Worm (Caenorhabditis elegans) whole organism, L3 larva: Measurements from ENCODE around the gene znf-598.

Experiments
- R02D3.7 ChIP-seq: fragments of 150-350 bp; optimal IDR thresholded peaks from 2 replicates; lab custom pipeline; 2014; ENCODE audit warnings: missing biosample characterization, missing genetic modification characterization
- ZK546.5 ChIP-seq: sonication (generic microtip); optimal IDR thresholded peaks from 2 replicates; lab custom pipeline; 2017; ENCODE audit warnings: missing biosample characterization, missing genetic modification characterization
- aly-2 ChIP-seq: fragments of 150-350 bp; optimal IDR thresholded peaks from 2 replicates; lab custom pipeline; 2014; ENCODE audit warnings: missing biosample characterization, missing genetic modification characterization
- ama-1 ChIP-seq: fragments of 150-350 bp; optimal IDR thresholded peaks from 2 replicates; lab custom pipeline; 2018
- ceh-16 ChIP-seq: sonication (generic microtip); optimal IDR thresholded peaks from 2 replicates; lab custom pipeline; 2017; ENCODE audit warnings: missing biosample characterization, missing genetic modification characterization
- ceh-28 ChIP-seq: fragments of 150-350 bp; optimal IDR thresholded peaks from 2 replicates; lab custom pipeline; 2014; ENCODE audit warnings: missing biosample characterization, missing genetic modification reagents, missing genetic modification characterization
- ceh-82 ChIP-seq: fragments of 150-350 bp; optimal IDR thresholded peaks from 2 replicates; lab custom pipeline; 2014; ENCODE audit warnings: missing biosample characterization, missing genetic modification characterization
- daf-12 ChIP-seq: fragments of 150-350 bp; optimal IDR thresholded peaks from 2 replicates; lab custom pipeline; 2014; ENCODE audit warnings: missing biosample characterization, missing genetic modification reagents, missing genetic modification characterization
- egl-27 ChIP-seq: sonication (generic microtip); optimal IDR thresholded peaks from 4 replicates; lab custom pipeline; 2017; ENCODE audit warnings: missing biosample characterization, missing genetic modification reagents, missing genetic modification characterization
- egl-5 ChIP-seq: fragments of 150-350 bp; optimal IDR thresholded peaks from 2 replicates; lab custom pipeline; 2017; ENCODE audit warnings: missing biosample characterization, missing genetic modification reagents, missing genetic modification characterization, inconsistent platforms
- elt-1 ChIP-seq: fragments of 150-350 bp; optimal IDR thresholded peaks from 2 replicates; lab custom pipeline; 2014; ENCODE audit warnings: missing biosample characterization, missing genetic modification characterization
- elt-2 ChIP-seq: sonication (generic microtip); optimal IDR thresholded peaks from 2 replicates; lab custom pipeline; 2016; ENCODE audit warnings: missing genetic modification reagents, mild to moderate bottlenecking, missing genetic modification characterization, missing compliant biosample characterization
- elt-3 ChIP-seq, 3 experiments: fragments of 150-350 bp in 1 of 3; sonication (generic microtip) in 2 of 3; optimal IDR thresholded peaks; 2 replicates in 2 of 3; 4 replicates in 1 of 3; lab custom pipeline; 2014 to 2017; ENCODE audit warnings: missing biosample characterization in 3 of 3, missing genetic modification characterization in 3 of 3
- eor-1 ChIP-seq, 2 experiments: fragments of 150-350 bp; optimal IDR thresholded peaks; 2 replicates each; lab custom pipeline; 2014 to 2018; ENCODE audit warnings: missing biosample characterization in 2 of 2, missing genetic modification characterization in 2 of 2
- fkh-10 ChIP-seq: sonication (generic microtip); optimal IDR thresholded peaks from 2 replicates; lab custom pipeline; 2017; ENCODE audit warnings: missing biosample characterization, missing genetic modification reagents, missing genetic modification characterization
- fkh-2 ChIP-seq: fragments of 150-350 bp; optimal IDR thresholded peaks from 2 replicates; lab custom pipeline; 2014; ENCODE audit warnings: missing biosample characterization, missing genetic modification reagents, missing genetic modification characterization
- fos-1 ChIP-seq: fragments of 150-350 bp; optimal IDR thresholded peaks from 2 replicates; lab custom pipeline; 2014; ENCODE audit warnings: missing biosample characterization, missing genetic modification characterization
- hmg-11 ChIP-seq: sonication (generic microtip); optimal IDR thresholded peaks from 2 replicates; lab custom pipeline; 2016; ENCODE audit warnings: missing genetic modification characterization, missing compliant biosample characterization
- jun-1 ChIP-seq: fragments of 150-350 bp; optimal IDR thresholded peaks from 2 replicates; lab custom pipeline; 2014; ENCODE audit warnings: missing biosample characterization, missing genetic modification reagents, missing genetic modification characterization
- lin-15B ChIP-seq: fragments of 150-350 bp; optimal IDR thresholded peaks from 2 replicates; lab custom pipeline; 2014; ENCODE audit warnings: missing biosample characterization, missing genetic modification characterization
- lin-39 ChIP-seq: fragments of 150-350 bp; optimal IDR thresholded peaks from 2 replicates; lab custom pipeline; 2018; ENCODE audit warnings: missing biosample characterization, missing genetic modification reagents, missing genetic modification characterization
- lsy-12 ChIP-seq: sonication (generic microtip); optimal IDR thresholded peaks from 2 replicates; lab custom pipeline; 2016; ENCODE audit warnings: mild to moderate bottlenecking, missing genetic modification characterization, missing compliant biosample characterization
- mdl-1 ChIP-seq: fragments of 150-350 bp; optimal IDR thresholded peaks from 2 replicates; lab custom pipeline; 2014; ENCODE audit warnings: missing biosample characterization, missing genetic modification characterization
- mml-1 ChIP-seq: fragments of 150-350 bp; sonication (generic microtip); optimal IDR thresholded peaks from 3 replicates; lab custom pipeline; 2014; ENCODE audit warnings: missing biosample characterization, missing genetic modification characterization
- nfya-1 ChIP-seq: sonication (generic microtip); optimal IDR thresholded peaks from 2 replicates; lab custom pipeline; 2017; ENCODE audit warnings: missing genetic modification characterization, mild to moderate bottlenecking, missing compliant biosample characterization, antibody characterized with exemption, moderate library complexity; ENCODE audit not compliant: insufficient read depth
- nhr-11 ChIP-seq: fragments of 150-350 bp; optimal IDR thresholded peaks from 2 replicates; lab custom pipeline; 2014; ENCODE audit warnings: missing biosample characterization, missing genetic modification characterization
- nhr-12 ChIP-seq: fragments of 150-350 bp; optimal IDR thresholded peaks from 2 replicates; lab custom pipeline; 2014; ENCODE audit warnings: missing biosample characterization, missing genetic modification characterization
- nhr-23 ChIP-seq: fragments of 150-350 bp; optimal IDR thresholded peaks from 2 replicates; lab custom pipeline; 2014; ENCODE audit warnings: missing biosample characterization, missing genetic modification reagents, missing genetic modification characterization
- nhr-237 ChIP-seq: fragments of 150-350 bp; optimal IDR thresholded peaks from 2 replicates; lab custom pipeline; 2014; ENCODE audit warnings: missing biosample characterization, missing genetic modification characterization
- nhr-25 ChIP-seq: sonication (generic microtip); optimal IDR thresholded peaks from 2 replicates; lab custom pipeline; 2017; ENCODE audit warnings: missing biosample characterization, missing genetic modification characterization
- nhr-28 ChIP-seq: fragments of 150-350 bp; optimal IDR thresholded peaks from 2 replicates; lab custom pipeline; 2014; ENCODE audit warnings: missing biosample characterization, missing genetic modification characterization
- nhr-43 ChIP-seq: sonication (generic microtip); optimal IDR thresholded peaks from 2 replicates; lab custom pipeline; 2016; ENCODE audit warnings: mild to moderate bottlenecking, missing genetic modification characterization, missing compliant biosample characterization; ENCODE audit not compliant: poor library complexity, severe bottlenecking
- nhr-67 ChIP-seq: fragments of 150-350 bp; optimal IDR thresholded peaks from 2 replicates; lab custom pipeline; 2014; ENCODE audit warnings: missing biosample characterization, missing genetic modification characterization
- nhr-76 ChIP-seq: fragments of 150-350 bp; sonication (generic microtip); optimal IDR thresholded peaks from 5 replicates; lab custom pipeline; 2014; ENCODE audit warnings: missing biosample characterization, missing genetic modification characterization
- nhr-77 ChIP-seq: fragments of 150-350 bp; optimal IDR thresholded peaks from 2 replicates; lab custom pipeline; 2014; ENCODE audit warnings: missing biosample characterization, missing genetic modification characterization
- pha-4 ChIP-seq: fragments of 150-350 bp; optimal IDR thresholded peaks from 2 replicates; lab custom pipeline; 2014; ENCODE audit warnings: missing biosample characterization, missing genetic modification reagents, missing genetic modification characterization
- pqm-1 ChIP-seq: fragments of 150-350 bp; optimal IDR thresholded peaks from 2 replicates; lab custom pipeline; 2017; ENCODE audit warnings: missing biosample characterization, missing genetic modification characterization, inconsistent platforms
- sea-2 ChIP-seq: fragments of 150-350 bp; sonication (generic microtip); optimal IDR thresholded peaks from 4 replicates; lab custom pipeline; 2014; ENCODE audit warnings: missing biosample characterization, missing genetic modification reagents, missing genetic modification characterization
- skn-1 ChIP-seq: fragments of 150-350 bp; optimal IDR thresholded peaks from 2 replicates; lab custom pipeline; 2014; ENCODE audit warnings: missing biosample characterization, missing genetic modification characterization
- snpc-4 ChIP-seq: fragments of 150-350 bp; optimal IDR thresholded peaks from 2 replicates; lab custom pipeline; 2014; ENCODE audit warnings: missing biosample characterization, missing genetic modification characterization
- tbx-2 ChIP-seq: sonication (generic microtip); optimal IDR thresholded peaks from 2 replicates; lab custom pipeline; 2016; ENCODE audit warnings: mild to moderate bottlenecking, missing genetic modification characterization, missing compliant biosample characterization
- unc-39 ChIP-seq: sonication (generic microtip); optimal IDR thresholded peaks from 4 replicates; lab custom pipeline; 2017; ENCODE audit warnings: missing biosample characterization, missing genetic modification characterization
- unc-62 ChIP-seq: fragments of 150-350 bp; sonication (generic microtip); optimal IDR thresholded peaks from 4 replicates; lab custom pipeline; 2014; ENCODE audit warnings: missing biosample characterization, missing genetic modification reagents, missing genetic modification characterization
- zag-1 ChIP-seq: fragments of 150-350 bp; optimal IDR thresholded peaks from 2 replicates; lab custom pipeline; 2014; ENCODE audit warnings: missing biosample characterization, missing genetic modification characterization
- ztf-11 ChIP-seq: fragments of 150-350 bp; optimal IDR thresholded peaks from 2 replicates; lab custom pipeline; 2014; ENCODE audit warnings: missing biosample characterization, missing genetic modification characterization
- ztf-4 ChIP-seq: fragments of 150-350 bp; optimal IDR thresholded peaks from 2 replicates; lab custom pipeline; 2014; ENCODE audit warnings: missing biosample characterization, missing genetic modification characterization

Gene znf-598

ce11 chrII:7057860-7058259, 32.3 kb downstream of the znf-598 start, which contains the start of gene cth-2:
cth-2 (minus strand) TSS chrII:7057960.
- TF ChIP-seq fkh-2 (tag; lab: Kevin White, UChicago) (no peak), nhr-237 (tag; lab: Kevin White, UChicago) (no peak), pha-4 (tag; lab: Kevin White, UChicago) (peak; percentile 9), nhr-11 (tag; lab: Kevin White, UChicago) (peak; percentile 9), ama-1 (lab: Kevin White, UChicago) (no peak), aly-2 (tag; lab: Kevin White, UChicago) (no peak), nhr-28 (tag; lab: Kevin White, UChicago) (no peak), nhr-23 (no peak), fos-1 (tag; lab: Kevin White, UChicago) (no peak), ceh-16 (tag; lab: Kevin White, UChicago) (no peak), ztf-11 (tag; lab: Kevin White, UChicago) (no peak), snpc-4 (tag; lab: Kevin White, UChicago) (no peak), pqm-1 (tag; lab: Kevin White, UChicago) (no peak), jun-1 (tag; lab: Kevin White, UChicago) (no peak), elt-2 (tag; lab: Kevin White, UChicago) (peak; percentile 21), mml-1 (tag; lab: Kevin White, UChicago) (no peak)
- TF ChIP-seq, all 47 proteins: peak for 3

- TF ChIP-seq mdl-1 (peak; percentile 60), nhr-43 (tag; lab: Kevin White, UChicago) (peak; percentile 48), elt-3 (tag; optimal IDR thresholded peaks at IDR 0.05; lab: Kevin White, UChicago) (peak in 1 of 3 experiments; percentile 76), nhr-76 (no peak), ama-1 (lab: Kevin White, UChicago) (no peak), nfya-1 (tag; lab: Kevin White, UChicago) (peak; percentile 32), jun-1 (tag; lab: Kevin White, UChicago) (peak; percentile 46), pha-4 (tag; lab: Kevin White, UChicago) (no peak), elt-1 (tag; lab: Kevin White, UChicago) (no peak), mml-1 (tag; lab: Kevin White, UChicago) (no peak), hmg-11 (tag; lab: Kevin White, UChicago) (no peak), nhr-12 (tag; lab: Kevin White, UChicago) (no peak), fkh-10 (GFP tag; lab: Kevin White, UChicago) (no peak), ceh-28 (tag; lab: Kevin White, UChicago) (peak; percentile 27), ztf-11 (tag; lab: Kevin White, UChicago) (no peak), tbx-2 (tag; lab: Kevin White, UChicago) (no peak), nhr-11 (tag; lab: Kevin White, UChicago) (no peak), nhr-28 (tag; lab: Kevin White, UChicago) (no peak), ceh-16 (tag; lab: Kevin White, UChicago) (no peak), daf-12 (tag; lab: Kevin White, UChicago) (no peak), egl-27 (no peak), ceh-82 (tag; lab: Kevin White, UChicago) (no peak), lin-39 (tag; lab: Kevin White, UChicago) (no peak), nhr-237 (tag; lab: Kevin White, UChicago) (no peak), eor-1 (tag; optimal IDR thresholded peaks at IDR 0.05; lab: Kevin White, UChicago) (no peak), zag-1 (no peak), nhr-67 (tag; lab: Kevin White, UChicago) (no peak), ZK546.5 (no peak), skn-1 (peak; percentile 53), fkh-2 (tag; lab: Kevin White, UChicago) (no peak), unc-39 (tag; lab: Kevin White, UChicago) (no peak), fos-1 (tag; lab: Kevin White, UChicago) (no peak), pqm-1 (tag; lab: Kevin White, UChicago) (peak; percentile 58), lin-15B (tag; lab: Kevin White, UChicago) (no peak), elt-2 (tag; lab: Kevin White, UChicago) (peak; percentile 96), nhr-25 (no peak), aly-2 (tag; lab: Kevin White, UChicago) (no peak), egl-5 (tag; lab: Kevin White, UChicago) (peak; percentile 30), R02D3.7 (tag; lab: Kevin White, UChicago) (no peak), unc-62 (GFP tag; lab: Kevin White, UChicago) (no peak), lsy-12 (tag; lab: Kevin White, UChicago) (no peak), nhr-77 (tag; lab: Kevin White, UChicago) (no peak), snpc-4 (tag; lab: Kevin White, UChicago) (no peak), ztf-4 (tag; lab: Kevin White, UChicago) (no peak), sea-2 (no peak), nhr-23 (peak; percentile 38)
Observed at ce11 chrII:7059274-7059757, 33.7 kb downstream of the znf-598 start.
